Worm (Caenorhabditis elegans) whole organism, L4 larva: Measurements from ENCODE around the gene zim-1.

Source experiments
- F10B5.3 ChIP-seq: sonication (generic microtip); optimal IDR thresholded peaks from 2 replicates; lab custom pipeline; 2016; ENCODE audit warnings: mild to moderate bottlenecking, missing genetic modification characterization, missing compliant biosample characterization
- F26F4.8 ChIP-seq: fragments of 200-800 bp; sonication (Bioruptor generic); conservative IDR thresholded peaks from 2 replicates; pipeline ENCODE4 v1.3.6; 2022; ENCODE audit warnings: missing genetic modification characterization, missing compliant biosample characterization
- F37D6.2 ChIP-seq: sonication (generic microtip); optimal IDR thresholded peaks from 2 replicates; lab custom pipeline; 2016; ENCODE audit warnings: mild to moderate bottlenecking, missing genetic modification characterization, missing compliant biosample characterization
- Y48G9A.11 ChIP-seq: fragments of 200-800 bp; sonication (Bioruptor generic); IDR thresholded peaks from 2 replicates; pipeline ENCODE4 v1.3.6; 2022; ENCODE audit warnings: missing genetic modification reagents, missing genetic modification characterization, missing compliant biosample characterization
- Y75B8A.6 ChIP-seq: fragments of 200-800 bp; sonication (Bioruptor generic); IDR thresholded peaks from 2 replicates; pipeline ENCODE4 v1.3.6; 2022; ENCODE audit warnings: missing genetic modification reagents, missing genetic modification characterization, missing compliant biosample characterization
- aha-1 ChIP-seq: fragments of 150-350 bp; peaks from one replicate; lab custom pipeline; 2014; ENCODE audit warnings: missing biosample characterization, missing genetic modification characterization
- ceh-20 ChIP-seq: fragments of 200-800 bp; sonication (Bioruptor generic); IDR thresholded peaks from 2 replicates; pipeline ENCODE4 v1.3.6; 2022; ENCODE audit warnings: missing genetic modification reagents, missing genetic modification characterization, missing compliant biosample characterization
- ceh-28 ChIP-seq: fragments of 150-350 bp; optimal IDR thresholded peaks from 2 replicates; lab custom pipeline; 2014; ENCODE audit warnings: missing biosample characterization, missing genetic modification reagents, missing genetic modification characterization
- daf-12 ChIP-seq: fragments of 150-350 bp; optimal IDR thresholded peaks from 2 replicates; lab custom pipeline; 2014; ENCODE audit warnings: missing biosample characterization, missing genetic modification reagents, missing genetic modification characterization
- dmd-6 ChIP-seq: fragments of 200-800 bp; sonication (Bioruptor generic); IDR thresholded peaks from 2 replicates; pipeline ENCODE4 v1.3.6; 2022; ENCODE audit warnings: missing genetic modification reagents, missing genetic modification characterization, missing compliant biosample characterization
- dve-1 ChIP-seq: sonication (generic microtip); optimal IDR thresholded peaks from 2 replicates; lab custom pipeline; 2017; ENCODE audit warnings: antibody characterized with exemption, mild to moderate bottlenecking, missing genetic modification characterization, missing compliant biosample characterization; ENCODE audit not compliant: insufficient read depth
- fos-1 ChIP-seq: fragments of 150-350 bp; optimal IDR thresholded peaks from 2 replicates; lab custom pipeline; 2014; ENCODE audit warnings: missing biosample characterization, missing genetic modification characterization
- gei-8 ChIP-seq: fragments of 200-800 bp; sonication (Bioruptor generic); optimal IDR thresholded peaks from 2 replicates; lab custom pipeline; 2018; ENCODE audit warnings: mild to moderate bottlenecking, missing genetic modification characterization, missing compliant biosample characterization
- hif-1 ChIP-seq, 2 experiments: sonication (generic microtip); optimal IDR thresholded peaks; 2 replicates each; lab custom pipeline; 2016 to 2017; ENCODE audit warnings: missing compliant biosample characterization in 2 of 2, missing genetic modification characterization in 2 of 2, missing genetic modification reagents in 2 of 2, missing genotype in 2 of 2, mild to moderate bottlenecking in 1 of 2
- lin-15B ChIP-seq: fragments of 150-350 bp; sonication (generic microtip); optimal IDR thresholded peaks from 3 replicates; lab custom pipeline; 2014; ENCODE audit warnings: missing biosample characterization, missing genetic modification characterization
- lin-29 ChIP-seq: fragments of 200-800 bp; sonication (Bioruptor generic); IDR thresholded peaks from 2 replicates; pipeline ENCODE4 v1.3.6; 2022; ENCODE audit warnings: missing genetic modification reagents, missing genetic modification characterization, missing compliant biosample characterization
- lin-39 ChIP-seq: fragments of 150-350 bp; optimal IDR thresholded peaks from 2 replicates; lab custom pipeline; 2014; ENCODE audit warnings: missing biosample characterization, missing genetic modification reagents, missing genetic modification characterization
- lsy-2 ChIP-seq, 2 experiments: fragments of 150-350 bp in 1 of 2; sonication (generic microtip) in 1 of 2; optimal IDR thresholded peaks; 2 replicates each; lab custom pipeline; 2014 to 2017; ENCODE audit warnings: missing biosample characterization in 2 of 2, missing genetic modification characterization in 2 of 2
- madf-5 ChIP-seq, 2 experiments: fragments of 200-800 bp; sonication (Bioruptor generic); IDR thresholded peaks; 2 replicates each; pipeline ENCODE4 v1.3.6; 2022; ENCODE audit warnings: missing compliant biosample characterization in 2 of 2, missing genetic modification characterization in 2 of 2
- mdt-29 ChIP-seq: fragments of 200-800 bp; sonication (Bioruptor generic); IDR thresholded peaks from 2 replicates; pipeline ENCODE4 v1.3.6; 2022; ENCODE audit warnings: missing genetic modification reagents, missing genetic modification characterization, missing compliant biosample characterization
- mxl-2 ChIP-seq: fragments of 200-800 bp; sonication (Bioruptor generic); conservative IDR thresholded peaks from 2 replicates; pipeline ENCODE4 v1.3.6; 2022; ENCODE audit warnings: missing genetic modification reagents, missing genetic modification characterization, missing compliant biosample characterization
- nhr-10 ChIP-seq: fragments of 150-350 bp; optimal IDR thresholded peaks from 2 replicates; lab custom pipeline; 2014; ENCODE audit warnings: missing biosample characterization, missing genetic modification characterization
- nhr-102 ChIP-seq: sonication (generic microtip); optimal IDR thresholded peaks from 2 replicates; lab custom pipeline; 2016; ENCODE audit warnings: mild to moderate bottlenecking, missing genetic modification characterization, moderate library complexity, missing compliant biosample characterization
- nhr-11 ChIP-seq: fragments of 150-350 bp; optimal IDR thresholded peaks from 2 replicates; lab custom pipeline; 2014; ENCODE audit warnings: missing biosample characterization, missing genetic modification characterization
- nhr-25 ChIP-seq: sonication (generic microtip); optimal IDR thresholded peaks from 2 replicates; lab custom pipeline; 2017; ENCODE audit warnings: missing genetic modification characterization, mild to moderate bottlenecking, missing compliant biosample characterization, antibody characterized with exemption, moderate library complexity, borderline replicate concordance; ENCODE audit not compliant: insufficient read depth
- nhr-28 ChIP-seq: fragments of 150-350 bp; optimal IDR thresholded peaks from 2 replicates; lab custom pipeline; 2014; ENCODE audit warnings: missing biosample characterization, missing genetic modification characterization
- nhr-76 ChIP-seq: fragments of 150-350 bp; optimal IDR thresholded peaks from 2 replicates; lab custom pipeline; 2014; ENCODE audit warnings: missing biosample characterization, missing genetic modification characterization
- snpc-4 ChIP-seq: fragments of 150-350 bp; optimal IDR thresholded peaks from 2 replicates; lab custom pipeline; 2014; ENCODE audit warnings: missing biosample characterization, missing genetic modification characterization
- spr-1 ChIP-seq: sonication (generic microtip); optimal IDR thresholded peaks from 2 replicates; lab custom pipeline; 2016; ENCODE audit warnings: mild to moderate bottlenecking, missing genetic modification characterization, missing compliant biosample characterization
- unc-39 ChIP-seq: sonication (generic microtip); optimal IDR thresholded peaks from 2 replicates; lab custom pipeline; 2017; ENCODE audit warnings: missing biosample characterization, missing genetic modification characterization
- unc-62 ChIP-seq, 3 experiments: fragments of 150-350 bp in 1 of 3; sonication (generic microtip); optimal IDR thresholded peaks in 2 of 3; peaks in 1 of 3; 1 replicate in 1 of 3; 2 replicates in 2 of 3; lab custom pipeline; 2014 to 2017; ENCODE audit warnings: missing biosample characterization in 3 of 3, missing genetic modification characterization in 3 of 3, missing genetic modification reagents in 3 of 3, missing genotype in 1 of 3
- vab-7 ChIP-seq: fragments of 200-800 bp; sonication (Bioruptor generic); IDR thresholded peaks from 2 replicates; pipeline ENCODE4 v1.3.6; 2022; ENCODE audit warnings: missing genetic modification reagents, missing genetic modification characterization, missing compliant biosample characterization
- zip-11 ChIP-seq: fragments of 200-800 bp; sonication (Bioruptor generic); IDR thresholded peaks from 2 replicates; pipeline ENCODE4 v1.3.6; 2022; ENCODE audit warnings: missing genetic modification characterization, missing compliant biosample characterization
- ztf-7 ChIP-seq: fragments of 150-350 bp; optimal IDR thresholded peaks from 2 replicates; lab custom pipeline; 2014; ENCODE audit warnings: missing biosample characterization, missing genetic modification characterization

The zim-1 gene

ce11 chrIV:10590649-10591048, 43.8 kb downstream of the zim-1 start, which contains the start of the genes C43F9.5 and nkb-2:
Gene C43F9.5, minus strand, starts transcription at chrIV:10590749.
Gene nkb-2, plus strand, starts transcription at chrIV:10590925.
- TF ChIP-seq dmd-6 (GFP tag; lab: Robert Waterston, UW), result no peak
- no peak for TF ChIP-seq F37D6.2 (tag; lab: Kevin White, UChicago)
- no peak for TF ChIP-seq lin-29
- no peak for TF ChIP-seq nhr-28 (tag; lab: Kevin White, UChicago)
- no peak for TF ChIP-seq lin-15B (tag; lab: Kevin White, UChicago)
- no peak for TF ChIP-seq zip-11 (GFP tag; lab: Robert Waterston, UW)
- no peak for TF ChIP-seq Y75B8A.6 (GFP tag; lab: Robert Waterston, UW)
- no peak for TF ChIP-seq ceh-28 (tag; lab: Kevin White, UChicago)
- TF ChIP-seq mxl-2 (GFP tag; lab: Robert Waterston, UW), result no peak
- TF ChIP-seq lin-39, result no peak
- TF ChIP-seq lsy-2 (tag; optimal IDR thresholded peaks at IDR 0.05; lab: Kevin White, UChicago), result no peak
- TF ChIP-seq, all 104 proteins: peak for 0

- TF ChIP-seq gei-8 (GFP tag; lab: Kevin White, UChicago) (no peak), hif-1 (tag; optimal IDR thresholded peaks at IDR 0.05; lab: Kevin White, UChicago) (no peak), madf-5 (GFP tag; IDR thresholded peaks at IDR 0.05; lab: Robert Waterston, UW) (no peak), dve-1 (tag; lab: Kevin White, UChicago) (no peak), nhr-102 (no peak), dmd-6 (GFP tag; lab: Robert Waterston, UW) (no peak), daf-12 (tag; lab: Kevin White, UChicago) (no peak), vab-7 (GFP tag; lab: Robert Waterston, UW) (no peak), ztf-7 (tag; lab: Kevin White, UChicago) (no peak), mdt-29 (GFP tag; lab: Robert Waterston, UW) (no peak)
Measured at ce11 chrIV:10593570-10593969, 46.7 kb downstream of the zim-1 start, which contains the start of gene C43F9.7. Gene C43F9.7, minus strand, starts transcription at chrIV:10593670.

ce11 chrIV:10596505-10596904, 49.6 kb downstream of the zim-1 start, which contains the start of gene C43F9.11:
Gene C43F9.11, plus strand, starts transcription at chrIV:10596805.
- TF ChIP-seq fos-1 (tag; lab: Kevin White, UChicago) (no peak), mxl-2 (GFP tag; lab: Robert Waterston, UW) (no peak), F26F4.8 (GFP tag; lab: Robert Waterston, UW) (no peak), aha-1 (no peak), ceh-20 (GFP tag; lab: Robert Waterston, UW) (no peak), spr-1 (tag; lab: Kevin White, UChicago) (no peak), nhr-28 (tag; lab: Kevin White, UChicago) (no peak), unc-39 (tag; lab: Kevin White, UChicago) (no peak), Y48G9A.11 (GFP tag; lab: Robert Waterston, UW) (no peak), nhr-25 (tag; lab: Kevin White, UChicago) (no peak), F10B5.3 (tag; lab: Kevin White, UChicago) (no peak), unc-62 (GFP tag; optimal IDR thresholded peaks at IDR 0.05 in 1 of 2; lab: Kevin White, UChicago) (no peak), unc-62 (tag; optimal IDR thresholded peaks at IDR 0.05; lab: Kevin White, UChicago) (no peak), nhr-10 (no peak), snpc-4 (tag; lab: Kevin White, UChicago) (no peak), hif-1 (tag; optimal IDR thresholded peaks at IDR 0.05; lab: Kevin White, UChicago) (no peak), nhr-11 (tag; lab: Kevin White, UChicago) (no peak)
- TF ChIP-seq, all 104 proteins: peak for 0

- TF ChIP-seq nhr-76, result no peak
Measured at ce11 chrIV:10599983-10600382, 53.1 kb downstream of the zim-1 start, which contains the start of gene R09H10.1. Gene R09H10.1, plus strand, starts transcription at chrIV:10600283.
